Worm (Caenorhabditis elegans): Measurements from ENCODE around the gene F57G4.11.

ce11 chrV:17620266-17620665 lies 4.7 kb upstream of the F57G4.11 start, which contains the start of gene Y6G8.8:
- TF ChIP-seq nhr-76 (tag; optimal IDR thresholded peaks at IDR 0.05), result no peak
- TF ChIP-seq elt-3 (tag; optimal IDR thresholded peaks at IDR 0.05), result no peak
- TF ChIP-seq blmp-1 (tag; optimal IDR thresholded peaks at IDR 0.05), result no peak
- TF ChIP-seq ceh-39 (tag; optimal IDR thresholded peaks at IDR 0.05), result no peak
